Fruit fly (Drosophila melanogaster) whole organism, prepupa: ENCODE measurements around the gene CG17129.

Experiments used
- Blimp-1 ChIP-seq: fragments of 200-800 bp; sonication (Bioruptor generic); optimal IDR thresholded peaks from 3 replicates; lab custom pipeline; 2017; ENCODE audit warnings: missing biosample characterization, missing genetic modification characterization, mild to moderate bottlenecking, moderate library complexity, missing genetic modification reagents
- CG10631 ChIP-seq: fragments of 200-800 bp; sonication (Bioruptor generic); optimal IDR thresholded peaks from 2 replicates; lab custom pipeline; 2016; ENCODE audit warnings: missing biosample characterization, missing genetic modification characterization
- CG10669 ChIP-seq: fragments of 200-800 bp; sonication (Bioruptor generic); optimal IDR thresholded peaks from 3 replicates; lab custom pipeline; 2018; ENCODE audit warnings: missing biosample characterization, mild to moderate bottlenecking, missing genetic modification characterization, moderate library complexity
- CG11294 ChIP-seq: fragments of 200-800 bp; sonication (Bioruptor generic); IDR thresholded peaks from 2 replicates; pipeline ENCODE4 v1.3.6; 2022; ENCODE audit warnings: missing biosample characterization, missing genetic modification characterization
- CG15336 ChIP-seq: fragments of 200-800 bp; sonication (Bioruptor generic); IDR thresholded peaks from 2 replicates; pipeline ENCODE4 v1.3.6; 2022; ENCODE audit warnings: missing biosample characterization, missing genetic modification characterization
- CG1621 ChIP-seq: fragments of 200-800 bp; sonication (Bioruptor generic); optimal IDR thresholded peaks from 3 replicates; lab custom pipeline; 2018; ENCODE audit warnings: missing biosample characterization, mild to moderate bottlenecking, missing genetic modification characterization
- CG3032 ChIP-seq: fragments of 200-800 bp; optimal IDR thresholded peaks from 2 replicates; lab custom pipeline; 2019; ENCODE audit warnings: missing biosample characterization, mild to moderate bottlenecking, missing genetic modification characterization, moderate library complexity
- CG31627 ChIP-seq: fragments of 200-800 bp; sonication (Bioruptor generic); optimal IDR thresholded peaks from 3 replicates; lab custom pipeline; 2016; ENCODE audit warnings: missing biosample characterization, missing genetic modification characterization
- CG3919 ChIP-seq: fragments of 200-800 bp; sonication (Bioruptor generic); optimal IDR thresholded peaks from 3 replicates; lab custom pipeline; 2016; ENCODE audit warnings: missing biosample characterization, missing genetic modification characterization
- CG4318 ChIP-seq: fragments of 200-800 bp; sonication (Bioruptor generic); optimal IDR thresholded peaks from 3 replicates; lab custom pipeline; 2017; ENCODE audit warnings: missing biosample characterization, mild to moderate bottlenecking, missing genetic modification characterization
- CG6163 ChIP-seq: fragments of 200-800 bp; sonication (Bioruptor generic); IDR thresholded peaks from 3 replicates; pipeline ENCODE4 v1.3.6; 2022; ENCODE audit warnings: missing biosample characterization, missing genetic modification characterization
- CG6792 ChIP-seq: fragments of 200-800 bp; sonication (Bioruptor generic); optimal IDR thresholded peaks from 3 replicates; lab custom pipeline; 2016; ENCODE audit warnings: missing biosample characterization, missing genetic modification characterization
- CG6808 ChIP-seq: fragments of 200-800 bp; sonication (Bioruptor generic); optimal IDR thresholded peaks from 3 replicates; lab custom pipeline; 2017; ENCODE audit warnings: missing biosample characterization, missing genetic modification characterization, mild to moderate bottlenecking, moderate library complexity, missing genetic modification reagents
- CG6854 ChIP-seq: fragments of 200-800 bp; sonication (Bioruptor generic); optimal IDR thresholded peaks from 2 replicates; lab custom pipeline; 2017; ENCODE audit warnings: missing biosample characterization, mild to moderate bottlenecking, missing genetic modification characterization
- CG7368 ChIP-seq: fragments of 200-800 bp; sonication (Bioruptor generic); optimal IDR thresholded peaks from 3 replicates; lab custom pipeline; 2016; ENCODE audit warnings: missing biosample characterization, missing genetic modification characterization
- CG8319 ChIP-seq: fragments of 200-800 bp; sonication (Bioruptor generic); optimal IDR thresholded peaks from 3 replicates; lab custom pipeline; 2016; ENCODE audit warnings: missing biosample characterization, missing genetic modification characterization
- Eip75B ChIP-seq: fragments of 200-800 bp; sonication (Bioruptor generic); optimal IDR thresholded peaks from 3 replicates; lab custom pipeline; 2016; ENCODE audit warnings: missing biosample characterization, missing genetic modification characterization
- Eip78C ChIP-seq: fragments of 200-800 bp; sonication (Bioruptor generic); peaks from one replicate; lab custom pipeline; 2016; ENCODE audit warnings: missing biosample characterization, missing genetic modification characterization
- Ets21C ChIP-seq: fragments of 200-800 bp; sonication (Bioruptor generic); optimal IDR thresholded peaks from 3 replicates; lab custom pipeline; 2016; ENCODE audit warnings: missing biosample characterization, missing genetic modification characterization
- Ets96B ChIP-seq: fragments of 200-800 bp; optimal IDR thresholded peaks from 2 replicates; lab custom pipeline; 2019; ENCODE audit warnings: missing biosample characterization, mild to moderate bottlenecking, missing genetic modification characterization, moderate library complexity
- Gug ChIP-seq: fragments of 200-800 bp; sonication (Bioruptor generic); IDR thresholded peaks from 2 replicates; pipeline ENCODE4 v1.3.6; 2022; ENCODE audit warnings: missing biosample characterization, missing genetic modification characterization
- Hr39 ChIP-seq: fragments of 200-800 bp; sonication (Bioruptor generic); optimal IDR thresholded peaks from 2 replicates; lab custom pipeline; 2016; ENCODE audit warnings: missing biosample characterization, missing genetic modification characterization
- Hr4 ChIP-seq: fragments of 200-800 bp; sonication (Bioruptor generic); optimal IDR thresholded peaks from 3 replicates; lab custom pipeline; 2016; ENCODE audit warnings: missing biosample characterization, missing genetic modification characterization
- Met ChIP-seq: fragments of 200-800 bp; sonication (Bioruptor generic); optimal IDR thresholded peaks from 3 replicates; lab custom pipeline; 2016; ENCODE audit warnings: missing biosample characterization, missing genetic modification characterization
- OdsH ChIP-seq: fragments of 200-800 bp; sonication (Bioruptor generic); optimal IDR thresholded peaks from 3 replicates; lab custom pipeline; 2016; ENCODE audit warnings: missing biosample characterization, missing genetic modification characterization
- Smox ChIP-seq: fragments of 200-800 bp; sonication (Bioruptor generic); optimal IDR thresholded peaks from 3 replicates; lab custom pipeline; 2016; ENCODE audit warnings: missing biosample characterization, missing genetic modification characterization
- Sox102F ChIP-seq: fragments of 200-800 bp; sonication (Bioruptor generic); optimal IDR thresholded peaks from 2 replicates; lab custom pipeline; 2016; ENCODE audit warnings: missing biosample characterization, mild to moderate bottlenecking, missing genetic modification characterization
- Sox14 ChIP-seq: fragments of 200-800 bp; sonication (Bioruptor generic); optimal IDR thresholded peaks from 3 replicates; lab custom pipeline; 2016; ENCODE audit warnings: missing biosample characterization, missing genetic modification characterization
- Sox15 ChIP-seq: fragments of 200-800 bp; sonication (Bioruptor generic); optimal IDR thresholded peaks from 3 replicates; lab custom pipeline; 2016; ENCODE audit warnings: missing biosample characterization, missing genetic modification characterization
- achi ChIP-seq: fragments of 200-800 bp; sonication (Bioruptor generic); optimal IDR thresholded peaks from 3 replicates; lab custom pipeline; 2016; ENCODE audit warnings: missing biosample characterization, missing genetic modification characterization
- acj6 ChIP-seq: fragments of 200-800 bp; sonication (Bioruptor generic); optimal IDR thresholded peaks from 3 replicates; lab custom pipeline; 2016; ENCODE audit warnings: missing biosample characterization, missing genetic modification characterization
- dac ChIP-seq: fragments of 200-800 bp; sonication (Bioruptor generic); optimal IDR thresholded peaks from 2 replicates; lab custom pipeline; 2017; ENCODE audit warnings: missing biosample characterization, mild to moderate bottlenecking, missing genetic modification characterization
- dsx ChIP-seq: fragments of 200-800 bp; optimal IDR thresholded peaks from 3 replicates; lab custom pipeline; 2019; ENCODE audit warnings: missing biosample characterization, mild to moderate bottlenecking, missing genetic modification characterization, moderate library complexity; ENCODE audit not compliant: poor library complexity, severe bottlenecking
- esn ChIP-seq: fragments of 200-800 bp; sonication (Bioruptor generic); optimal IDR thresholded peaks from 2 replicates; lab custom pipeline; 2016; ENCODE audit warnings: missing biosample characterization, mild to moderate bottlenecking, missing genetic modification characterization, moderate library complexity
- fd59A ChIP-seq: fragments of 200-800 bp; sonication (Bioruptor generic); optimal IDR thresholded peaks from 2 replicates; lab custom pipeline; 2017; ENCODE audit warnings: missing biosample characterization, mild to moderate bottlenecking, missing genetic modification characterization, missing genetic modification reagents
- fkh ChIP-seq: fragments of 200-800 bp; sonication (Bioruptor generic); optimal IDR thresholded peaks from 3 replicates; lab custom pipeline; 2017; ENCODE audit warnings: missing biosample characterization, mild to moderate bottlenecking, missing genetic modification characterization, moderate library complexity
- lz ChIP-seq: fragments of 200-800 bp; sonication (Bioruptor generic); optimal IDR thresholded peaks from 3 replicates; lab custom pipeline; 2016; ENCODE audit warnings: missing biosample characterization, missing genetic modification characterization
- net ChIP-seq: fragments of 200-800 bp; sonication (Bioruptor generic); optimal IDR thresholded peaks from 3 replicates; lab custom pipeline; 2016; ENCODE audit warnings: missing biosample characterization, missing genetic modification characterization
- salr ChIP-seq, 2 experiments: fragments of 200-800 bp; sonication (Bioruptor generic); optimal IDR thresholded peaks; 3 replicates each; lab custom pipeline; 2016 to 2018; ENCODE audit warnings: missing biosample characterization in 2 of 2, missing genetic modification characterization in 2 of 2, mild to moderate bottlenecking in 1 of 2
- spab ChIP-seq: fragments of 200-800 bp; sonication (Bioruptor generic); optimal IDR thresholded peaks from 2 replicates; lab custom pipeline; 2017; ENCODE audit warnings: missing biosample characterization, mild to moderate bottlenecking, missing genetic modification characterization, missing genetic modification reagents
- ss ChIP-seq, 2 experiments: fragments of 200-800 bp; sonication (Bioruptor generic); optimal IDR thresholded peaks; 2 replicates in 1 of 2; 3 replicates in 1 of 2; lab custom pipeline; 2017 to 2018; ENCODE audit warnings: mild to moderate bottlenecking in 2 of 2, missing biosample characterization in 2 of 2, missing genetic modification characterization in 2 of 2, moderate library complexity in 1 of 2
- svp ChIP-seq: fragments of 200-800 bp; sonication (Bioruptor generic); peaks from one replicate; lab custom pipeline; 2016; ENCODE audit warnings: missing biosample characterization, missing genetic modification characterization
- vri ChIP-seq: fragments of 200-800 bp; sonication (Bioruptor generic); optimal IDR thresholded peaks from 3 replicates; lab custom pipeline; 2016; ENCODE audit warnings: missing biosample characterization, mild to moderate bottlenecking, missing genetic modification characterization

CG17129 gene

dm6 chr3L:634319-635015 is 45.7 kb downstream of the CG17129 start (continued):
- peak; percentile 80 for TF ChIP-seq CG31627 (GFP tag; lab: Kevin White, UChicago)
- peak; percentile 74 for TF ChIP-seq Ets96B (tag; lab: Kevin White, UChicago)
- peak; percentile 95 for TF ChIP-seq CG6163 (GFP tag; lab: Robert Waterston, UW)
- TF ChIP-seq net (GFP tag; lab: Kevin White, UChicago), result peak; percentile 89
- TF ChIP-seq Sox14 (GFP tag; lab: Kevin White, UChicago), result peak; percentile 83
- peak; percentile 81 for TF ChIP-seq Hr39 (GFP tag; lab: Kevin White, UChicago)
- TF ChIP-seq vri (GFP tag; lab: Kevin White, UChicago), result peak; percentile 48
- peak; percentile 77 for TF ChIP-seq lz (GFP tag; lab: Kevin White, UChicago)
- TF ChIP-seq Eip75B (GFP tag; lab: Kevin White, UChicago), result peak; percentile 86
- TF ChIP-seq CG3032 (tag; lab: Kevin White, UChicago), result peak; percentile 71
- peak; percentile 27 for TF ChIP-seq fkh (GFP tag; lab: Kevin White, UChicago)
- TF ChIP-seq CG6792 (GFP tag; lab: Kevin White, UChicago), result peak; percentile 79
- TF ChIP-seq dsx (GFP tag; lab: Kevin White, UChicago), result peak; percentile 72
- TF ChIP-seq Met (GFP tag; lab: Kevin White, UChicago), result peak; percentile 80
- TF ChIP-seq Sox15 (GFP tag; lab: Kevin White, UChicago), result peak; percentile 66
- TF ChIP-seq Eip78C, result peak; percentile 93
- peak; percentile 80 for TF ChIP-seq CG10669 (GFP tag; lab: Kevin White, UChicago)
- TF ChIP-seq Blimp-1 (GFP tag; lab: Kevin White, UChicago), result peak; percentile 26
- peak; percentile 84 for TF ChIP-seq esn (GFP tag; lab: Kevin White, UChicago)
- peak; percentile 57 for TF ChIP-seq CG8319 (GFP tag; lab: Kevin White, UChicago)
- peak; percentile 66 to 88 for TF ChIP-seq salr (GFP tag; optimal IDR thresholded peaks at IDR 0.05; lab: Kevin White, UChicago)
- TF ChIP-seq svp, result peak; percentile 89
- peak; percentile 86 for TF ChIP-seq CG3919 (GFP tag; lab: Kevin White, UChicago)
- peak; percentile 84 for TF ChIP-seq CG10631
- peak; percentile 70 for TF ChIP-seq spab
- TF ChIP-seq Hr4 (GFP tag; lab: Kevin White, UChicago), result peak; percentile 95
- TF ChIP-seq Ets21C, result peak; percentile 69
- peak; percentile 81 for TF ChIP-seq CG4318 (GFP tag; lab: Kevin White, UChicago)
- peak; percentile 64 for TF ChIP-seq CG6808 (GFP tag; lab: Kevin White, UChicago)
- peak; percentile 70 for TF ChIP-seq dac

dm6 chr3L:633272-634254 is 46.6 kb downstream of the CG17129 start:
- peak; percentile 57 for TF ChIP-seq Sox102F (GFP tag; lab: Kevin White, UChicago)
- TF ChIP-seq fd59A (GFP tag; lab: Kevin White, UChicago), result peak; percentile 54
- TF ChIP-seq acj6, result peak; percentile 74
- TF ChIP-seq esn (GFP tag; lab: Kevin White, UChicago), result peak; percentile 55
- peak; percentile 55 for TF ChIP-seq CG6792 (GFP tag; lab: Kevin White, UChicago)
- peak; percentile 70 for TF ChIP-seq CG31627 (GFP tag; lab: Kevin White, UChicago)
- peak; percentile 48 for TF ChIP-seq fkh (GFP tag; lab: Kevin White, UChicago)
- TF ChIP-seq Eip75B (GFP tag; lab: Kevin White, UChicago), result peak; percentile 67
- TF ChIP-seq OdsH (GFP tag; lab: Kevin White, UChicago), result peak; percentile 82
- TF ChIP-seq Hr4 (GFP tag; lab: Kevin White, UChicago), result peak; percentile 92
- TF ChIP-seq CG15336, result peak; percentile 91
- TF ChIP-seq CG3032 (tag; lab: Kevin White, UChicago), result peak; percentile 49
- peak; percentile 67 for TF ChIP-seq CG7368 (GFP tag; lab: Kevin White, UChicago)
- TF ChIP-seq CG1621, result peak; percentile 58
- peak; percentile 58 for TF ChIP-seq lz (GFP tag; lab: Kevin White, UChicago)
- peak; percentile 52 for TF ChIP-seq spab
- TF ChIP-seq Hr39 (GFP tag; lab: Kevin White, UChicago), result peak; percentile 73
- TF ChIP-seq Gug (GFP tag; lab: Robert Waterston, UW), result peak; percentile 85
- TF ChIP-seq CG4318 (GFP tag; lab: Kevin White, UChicago), result peak; percentile 91
- peak; percentile 90 for TF ChIP-seq Eip78C
- TF ChIP-seq Sox14 (GFP tag; lab: Kevin White, UChicago), result peak; percentile 80
- TF ChIP-seq Smox (GFP tag; lab: Kevin White, UChicago), result peak; percentile 48
- TF ChIP-seq ss (GFP tag; optimal IDR thresholded peaks at IDR 0.05; lab: Kevin White, UChicago), result peak in 1 of 2 experiments; percentile 51
- peak; percentile 77 for TF ChIP-seq CG11294 (GFP tag; lab: Robert Waterston, UW)
- TF ChIP-seq svp, result no peak
- peak; percentile 81 for TF ChIP-seq CG3919 (GFP tag; lab: Kevin White, UChicago)
- peak; percentile 72 for TF ChIP-seq achi
- TF ChIP-seq Blimp-1 (GFP tag; lab: Kevin White, UChicago), result no peak
- peak; percentile 37 for TF ChIP-seq CG8319 (GFP tag; lab: Kevin White, UChicago)
- TF ChIP-seq CG6854 (GFP tag; lab: Kevin White, UChicago), result no peak
